Fruit fly (Drosophila melanogaster): ENCODE measurements around the gene GILT1.
A peak's percentile ranks its signal among the peaks of the same experiment; 100 is the strongest.

Gene GILT1

DNA sequence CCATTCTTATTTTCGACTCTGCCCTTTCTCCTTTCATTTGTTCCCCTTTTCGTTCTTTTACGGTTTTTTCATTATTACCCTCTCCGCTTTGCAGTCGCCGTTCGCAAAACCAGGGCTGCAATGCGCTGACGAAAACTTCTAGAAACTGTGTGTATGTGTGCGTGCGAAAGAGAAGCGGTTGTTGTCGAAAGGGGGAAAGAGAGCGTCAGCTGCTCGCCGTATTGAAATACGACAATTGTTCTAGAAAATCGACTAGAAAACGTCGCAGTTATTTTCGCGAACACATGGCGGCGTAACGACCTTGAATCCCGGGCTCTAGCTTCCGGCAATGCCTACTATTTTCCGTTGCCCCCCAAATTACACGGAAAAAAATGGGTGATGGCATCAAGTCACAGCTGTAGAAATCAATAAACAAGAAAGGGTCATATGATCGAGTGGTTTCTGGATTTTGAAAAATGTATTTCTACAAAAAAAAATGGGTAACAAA, 19.0 kb downstream of the GILT1 start (continued):
- TF ChIP-seq MESR4 (GFP tag; optimal IDR thresholded peaks at IDR 0.05) (peak; percentile 16), prd (optimal IDR thresholded peaks at IDR 0.05) (no peak), prd (GFP tag; IDR thresholded peaks at IDR 0.05) (peak; percentile 29; the same call in 1 of the 3 replicates), CoRest (tag; optimal IDR thresholded peaks at IDR 0.05) (peak; percentile 27), eyg (GFP tag; optimal IDR thresholded peaks at IDR 0.05) (peak; percentile 51), chif (GFP tag; optimal IDR thresholded peaks at IDR 0.05) (no peak), stwl (tag; optimal IDR thresholded peaks at IDR 0.05) (peak; percentile 7), mld (GFP tag; IDR thresholded peaks at IDR 0.05; ENCODE audit: partially characterized antibody) (no peak), HLH54F (GFP tag; optimal IDR thresholded peaks at IDR 0.05) (no peak), NFAT (GFP tag; IDR thresholded peaks at IDR 0.05) (peak; percentile 34; the same call in 1 of the 2 replicates), CG2120 (GFP tag; optimal IDR thresholded peaks at IDR 0.05) (peak; percentile 59), corto (GFP tag; optimal IDR thresholded peaks at IDR 0.05) (no peak), CG15011 (GFP tag; optimal IDR thresholded peaks at IDR 0.05) (no peak), CG11695 (GFP tag; IDR thresholded peaks at IDR 0.05) (peak; percentile 44; the same call in 1 of the 3 replicates), CG7786 (GFP tag; optimal IDR thresholded peaks at IDR 0.05) (peak; percentile 7), hbn (GFP tag; IDR thresholded peaks at IDR 0.05; ENCODE audit: partially characterized antibody) (0 out of 2 replicates have a peak, but pooled peaks have one; percentile 34), cg (GFP tag; optimal IDR thresholded peaks at IDR 0.05) (peak; percentile 95), CG33557 (GFP tag; optimal IDR thresholded peaks at IDR 0.05) (no peak), ftz-f1 (GFP tag; optimal IDR thresholded peaks at IDR 0.05) (peak; percentile 69), CG30403 (GFP tag; optimal IDR thresholded peaks at IDR 0.05) (peak; percentile 16), CG9727 (GFP tag; optimal IDR thresholded peaks at IDR 0.05) (peak; percentile 10), cad (GFP tag; optimal IDR thresholded peaks at IDR 0.05) (no peak), nmo (GFP tag; optimal IDR thresholded peaks at IDR 0.05) (no peak), CG32767 (GFP tag; IDR thresholded peaks at IDR 0.05) (peak; percentile 45; the same call in 1 of the 2 replicates), hkb (optimal IDR thresholded peaks at IDR 0.05) (no peak), hkb (GFP tag; IDR thresholded peaks at IDR 0.05) (0 out of 2 replicates have a peak, but pooled peaks have one; percentile 6), gce (GFP tag; IDR thresholded peaks at IDR 0.05) (no peak), CG15696 (tag; optimal IDR thresholded peaks at IDR 0.05) (no peak), CG34224 (GFP tag; IDR thresholded peaks at IDR 0.05; ENCODE audit: partially characterized antibody) (peak; percentile 64), zf30C (GFP tag; optimal IDR thresholded peaks at IDR 0.05) (peak; percentile 86), Six4 (GFP tag; optimal IDR thresholded peaks at IDR 0.05) (peak; percentile 5), CG14441 (GFP tag; IDR thresholded peaks at IDR 0.05) (no peak), CG15514 (GFP tag; optimal IDR thresholded peaks at IDR 0.05) (no peak), CG6765 (GFP tag; optimal IDR thresholded peaks at IDR 0.05) (peak; percentile 65), CG9437 (GFP tag; optimal IDR thresholded peaks at IDR 0.05) (no peak), Myb (GFP tag; optimal IDR thresholded peaks at IDR 0.05) (no peak), fu2 (GFP tag; optimal IDR thresholded peaks at IDR 0.05) (peak; percentile 5), lilli (GFP tag; optimal IDR thresholded peaks at IDR 0.05) (peak; percentile 27), Adf1 (GFP tag; IDR thresholded peaks at IDR 0.05) (peak; percentile 34), Dll (GFP tag; IDR thresholded peaks at IDR 0.05; ENCODE audit: partially characterized antibody) (0 out of 4 replicates have a peak, but pooled peaks have one; percentile 24), tx (GFP tag; optimal IDR thresholded peaks at IDR 0.05) (no peak), CG12104 (GFP tag; optimal IDR thresholded peaks at IDR 0.05) (no peak), psq (GFP tag; optimal IDR thresholded peaks at IDR 0.05) (peak; percentile 98), crp (GFP tag; optimal IDR thresholded peaks at IDR 0.05) (peak; percentile 7 to 70), ssp (GFP tag; IDR thresholded peaks at IDR 0.05) (no peak), Ada2b (GFP tag; IDR thresholded peaks at IDR 0.05) (peak; percentile 28; the same call in 1 of the 2 replicates), Med (GFP tag) (peak; percentile 92), BtbVII (GFP tag; optimal IDR thresholded peaks at IDR 0.05) (peak; percentile 54), ci (GFP tag; IDR thresholded peaks at IDR 0.05) (0 out of 3 replicates have a peak, but pooled peaks have one; percentile 27), CG32532 (GFP tag; IDR thresholded peaks at IDR 0.05) (peak; percentile 61; the same call in 1 of the 2 replicates), Tbp (GFP tag; optimal IDR thresholded peaks at IDR 0.05) (no peak)
